Worm (Caenorhabditis elegans) whole organism, mixed stage, embryonic: Measurements from ENCODE around the gene K09E9.7.

ENCODE experiments used
- M03D4.4 ChIP-seq: sonication (generic microtip); optimal IDR thresholded peaks from 2 replicates; lab custom pipeline; 2017; ENCODE audit warnings: mild to moderate bottlenecking, missing genetic modification characterization, missing compliant biosample characterization
- bed-3 ChIP-seq: fragments of 200-800 bp; sonication (Bioruptor generic); optimal IDR thresholded peaks from 3 replicates; lab custom pipeline; 2018; ENCODE audit warnings: mild to moderate bottlenecking, missing genetic modification characterization, moderate library complexity, missing compliant biosample characterization
- blmp-1 ChIP-seq: fragments of 150-350 bp; optimal IDR thresholded peaks from 2 replicates; lab custom pipeline; 2014; ENCODE audit warnings: missing biosample characterization, missing genetic modification characterization
- ceh-39 ChIP-seq: fragments of 150-350 bp; optimal IDR thresholded peaks from 2 replicates; lab custom pipeline; 2014; ENCODE audit warnings: missing biosample characterization, missing genetic modification characterization
- ceh-83 ChIP-seq: fragments of 200-800 bp; sonication (Bioruptor generic); optimal IDR thresholded peaks from 2 replicates; lab custom pipeline; 2018; ENCODE audit warnings: mild to moderate bottlenecking, missing genetic modification characterization, missing compliant biosample characterization
- ces-1 ChIP-seq: fragments of 150-350 bp; optimal IDR thresholded peaks from 2 replicates; lab custom pipeline; 2014; ENCODE audit warnings: missing biosample characterization, missing genetic modification reagents, missing genetic modification characterization
- drap-1 ChIP-seq: fragments of 200-800 bp; sonication (Bioruptor generic); optimal IDR thresholded peaks from 3 replicates; lab custom pipeline; 2018; ENCODE audit warnings: mild to moderate bottlenecking, missing genetic modification characterization, missing compliant biosample characterization
- elt-1 ChIP-seq: sonication (generic microtip); optimal IDR thresholded peaks from 2 replicates; lab custom pipeline; 2017; ENCODE audit warnings: missing genetic modification characterization, mild to moderate bottlenecking, missing compliant biosample characterization, antibody characterized with exemption, moderate library complexity, borderline replicate concordance; ENCODE audit not compliant: insufficient read depth
- elt-3 ChIP-seq: fragments of 150-350 bp; optimal IDR thresholded peaks from 2 replicates; lab custom pipeline; 2014; ENCODE audit warnings: missing biosample characterization, missing genetic modification characterization
- flh-1 ChIP-seq: fragments of 200-800 bp; sonication (Bioruptor generic); optimal IDR thresholded peaks from 2 replicates; lab custom pipeline; 2018; ENCODE audit warnings: mild to moderate bottlenecking, missing genetic modification characterization, moderate library complexity, missing compliant biosample characterization
- ham-2 ChIP-seq: fragments of 200-800 bp; sonication (Bioruptor generic); optimal IDR thresholded peaks from 2 replicates; lab custom pipeline; 2018; ENCODE audit warnings: mild to moderate bottlenecking, missing genetic modification characterization, missing compliant biosample characterization
- hlh-1 ChIP-seq: fragments of 150-350 bp; optimal IDR thresholded peaks from 2 replicates; lab custom pipeline; 2014; ENCODE audit warnings: missing biosample characterization, missing genetic modification reagents, missing genetic modification characterization
- lin-32 ChIP-seq: fragments of 200-800 bp; sonication (Bioruptor generic); optimal IDR thresholded peaks from 2 replicates; lab custom pipeline; 2018; ENCODE audit warnings: mild to moderate bottlenecking, missing genetic modification characterization, missing compliant biosample characterization
- mab-5 ChIP-seq: fragments of 150-350 bp; optimal IDR thresholded peaks from 2 replicates; lab custom pipeline; 2014; ENCODE audit warnings: missing biosample characterization, missing genetic modification characterization
- nhr-12 ChIP-seq: fragments of 150-350 bp; optimal IDR thresholded peaks from 2 replicates; lab custom pipeline; 2014; ENCODE audit warnings: missing biosample characterization, missing genetic modification characterization
- nhr-2 ChIP-seq: fragments of 150-350 bp; optimal IDR thresholded peaks from 2 replicates; lab custom pipeline; 2014; ENCODE audit warnings: missing biosample characterization, missing genetic modification characterization
- nhr-28 ChIP-seq: fragments of 150-350 bp; optimal IDR thresholded peaks from 2 replicates; lab custom pipeline; 2014; ENCODE audit warnings: missing biosample characterization, missing genetic modification characterization
- nhr-76 ChIP-seq: sonication (generic microtip); optimal IDR thresholded peaks from 2 replicates; lab custom pipeline; 2017; ENCODE audit warnings: missing biosample characterization, missing genetic modification characterization
- pha-4 ChIP-seq: fragments of 150-350 bp; optimal IDR thresholded peaks from 2 replicates; lab custom pipeline; 2018; ENCODE audit warnings: missing biosample characterization, missing genetic modification reagents, missing genetic modification characterization
- sem-2 ChIP-seq: fragments of 200-800 bp; sonication (Bioruptor generic); optimal IDR thresholded peaks from 2 replicates; lab custom pipeline; 2018; ENCODE audit warnings: mild to moderate bottlenecking, missing genetic modification characterization, missing compliant biosample characterization
- snpc-4 ChIP-seq: fragments of 150-350 bp; optimal IDR thresholded peaks from 2 replicates; lab custom pipeline; 2014; ENCODE audit warnings: missing biosample characterization, missing genetic modification characterization
- sptf-1 ChIP-seq: sonication (generic microtip); optimal IDR thresholded peaks from 2 replicates; lab custom pipeline; 2017; ENCODE audit warnings: mild to moderate bottlenecking, missing genetic modification characterization, moderate library complexity, missing compliant biosample characterization
- unc-120 ChIP-seq: sonication (generic microtip); optimal IDR thresholded peaks from 2 replicates; lab custom pipeline; 2017; ENCODE audit warnings: missing genetic modification characterization, missing compliant biosample characterization; ENCODE audit not compliant: poor library complexity, severe bottlenecking
- unc-39 ChIP-seq: fragments of 150-350 bp; optimal IDR thresholded peaks from 2 replicates; lab custom pipeline; 2014; ENCODE audit warnings: missing biosample characterization, missing genetic modification characterization
- unc-62 ChIP-seq: fragments of 150-350 bp; optimal IDR thresholded peaks from 2 replicates; lab custom pipeline; 2014; ENCODE audit warnings: missing biosample characterization, missing genetic modification reagents, missing genetic modification characterization
- zip-8 ChIP-seq: fragments of 150-350 bp; optimal IDR thresholded peaks from 2 replicates; lab custom pipeline; 2014; ENCODE audit warnings: missing biosample characterization, missing genetic modification characterization
- ztf-11 ChIP-seq: fragments of 150-350 bp; optimal IDR thresholded peaks from 2 replicates; lab custom pipeline; 2014; ENCODE audit warnings: missing biosample characterization, missing genetic modification characterization

Gene K09E9.7

ce11 chrX:15640603-15641002, at the start of gene K09E9.7:
K09E9.7 (plus strand) TSS chrX:15640903.
- TF ChIP-seq pha-4 (tag; lab: Kevin White, UChicago) = no peak
- TF ChIP-seq unc-62 (GFP tag; lab: Kevin White, UChicago) = no peak
- no peak for TF ChIP-seq nhr-12
- no peak for TF ChIP-seq blmp-1
- TF ChIP-seq hlh-1 (tag; lab: Kevin White, UChicago) = no peak
- no peak for TF ChIP-seq flh-1 (GFP tag; lab: Kevin White, UChicago)
- no peak for TF ChIP-seq sptf-1 (tag; lab: Kevin White, UChicago)
- TF ChIP-seq zip-8 (tag; lab: Kevin White, UChicago) = no peak
- TF ChIP-seq ham-2 (GFP tag; lab: Kevin White, UChicago) = no peak
- TF ChIP-seq ces-1 = no peak
- TF ChIP-seq elt-1 (tag; lab: Kevin White, UChicago) = no peak
- TF ChIP-seq bed-3 (GFP tag; lab: Kevin White, UChicago) = no peak
- no peak for TF ChIP-seq snpc-4 (tag; lab: Kevin White, UChicago)
- no peak for TF ChIP-seq unc-120 (tag; lab: Kevin White, UChicago)

ce11 chrX:15591068-15591467, 49.6 kb upstream of the K09E9.7 start, which contains the start of gene usp-33:
usp-33 (plus strand) TSS chrX:15591368.
- TF ChIP-seq unc-39 (tag; lab: Kevin White, UChicago) (no peak), ceh-83 (GFP tag; lab: Kevin White, UChicago) (no peak), sem-2 (no peak), blmp-1 (no peak), unc-62 (GFP tag; lab: Kevin White, UChicago) (no peak), drap-1 (GFP tag; lab: Kevin White, UChicago) (no peak), ceh-39 (tag; lab: Kevin White, UChicago) (no peak), nhr-76 (tag; lab: Kevin White, UChicago) (no peak), ces-1 (no peak), bed-3 (GFP tag; lab: Kevin White, UChicago) (no peak), lin-32 (GFP tag; lab: Kevin White, UChicago) (no peak)

- TF ChIP-seq elt-1 (tag; lab: Kevin White, UChicago) = no peak
Measured at ce11 chrX:15593366-15593765, 47.3 kb upstream of the K09E9.7 start.

ce11 chrX:15594019-15594418, 46.7 kb upstream of the K09E9.7 start:
- no peak for TF ChIP-seq bed-3 (GFP tag; lab: Kevin White, UChicago)

ce11 chrX:15597077-15597476, 43.6 kb upstream of the K09E9.7 start, which contains the start of gene K09A9.8:
K09A9.8 (minus strand) TSS chrX:15597177.
- TF ChIP-seq nhr-12 (no peak), blmp-1 (no peak), ces-1 (no peak)

ce11 chrX:15598661-15599384, 41.9 kb upstream of the K09E9.7 start:
- TF ChIP-seq unc-120 (tag; lab: Kevin White, UChicago) = no peak
- no peak for TF ChIP-seq nhr-76 (tag; lab: Kevin White, UChicago)
- no peak for TF ChIP-seq snpc-4 (tag; lab: Kevin White, UChicago)
- no peak for TF ChIP-seq pha-4 (tag; lab: Kevin White, UChicago)
- TF ChIP-seq M03D4.4 = no peak
- TF ChIP-seq nhr-28 (tag; lab: Kevin White, UChicago) = no peak
- no peak for TF ChIP-seq ham-2 (GFP tag; lab: Kevin White, UChicago)
- TF ChIP-seq unc-62 (GFP tag; lab: Kevin White, UChicago) = no peak
- no peak for TF ChIP-seq nhr-2
- TF ChIP-seq zip-8 (tag; lab: Kevin White, UChicago) = no peak
- TF ChIP-seq mab-5 (tag; lab: Kevin White, UChicago) = no peak
- TF ChIP-seq sem-2 = no peak
- TF ChIP-seq unc-39 (tag; lab: Kevin White, UChicago) = no peak
- TF ChIP-seq ztf-11 = no peak
- TF ChIP-seq ceh-39 (tag; lab: Kevin White, UChicago) = no peak
- TF ChIP-seq elt-3 = no peak
